Fruit fly (Drosophila melanogaster) whole organism, adult: ENCODE measurements around the gene CG43439.

Experiments used
- CG11617 ChIP-seq: fragments of 200-800 bp; sonication (Bioruptor generic); optimal IDR thresholded peaks from 2 replicates; lab custom pipeline; 2017; ENCODE audit warnings: mild to moderate bottlenecking, missing biosample characterization, missing genetic modification reagents, missing genetic modification characterization
- CG12768 ChIP-seq: fragments of 200-800 bp; sonication (Bioruptor generic); optimal IDR thresholded peaks from 2 replicates; lab custom pipeline; 2017; ENCODE audit warnings: missing biosample characterization, missing genetic modification characterization, mild to moderate bottlenecking, moderate library complexity, missing genetic modification reagents
- Clk ChIP-seq: fragments of 200-800 bp; sonication (Bioruptor generic); optimal IDR thresholded peaks from 2 replicates; lab custom pipeline; 2017; ENCODE audit warnings: missing biosample characterization, missing genetic modification characterization
- Hr96 ChIP-seq: fragments of 200-800 bp; sonication (Bioruptor generic); optimal IDR thresholded peaks from 2 replicates; lab custom pipeline; 2016; ENCODE audit warnings: missing biosample characterization, missing genetic modification characterization
- Mnt ChIP-seq: fragments of 200-800 bp; sonication (Bioruptor generic); optimal IDR thresholded peaks from 2 replicates; lab custom pipeline; 2016; ENCODE audit warnings: missing biosample characterization, mild to moderate bottlenecking, missing genetic modification characterization
- tj ChIP-seq: fragments of 200-800 bp; sonication (Bioruptor generic); optimal IDR thresholded peaks from 3 replicates; lab custom pipeline; 2017; ENCODE audit warnings: missing biosample characterization, mild to moderate bottlenecking, missing genetic modification characterization, moderate library complexity

DNA sequence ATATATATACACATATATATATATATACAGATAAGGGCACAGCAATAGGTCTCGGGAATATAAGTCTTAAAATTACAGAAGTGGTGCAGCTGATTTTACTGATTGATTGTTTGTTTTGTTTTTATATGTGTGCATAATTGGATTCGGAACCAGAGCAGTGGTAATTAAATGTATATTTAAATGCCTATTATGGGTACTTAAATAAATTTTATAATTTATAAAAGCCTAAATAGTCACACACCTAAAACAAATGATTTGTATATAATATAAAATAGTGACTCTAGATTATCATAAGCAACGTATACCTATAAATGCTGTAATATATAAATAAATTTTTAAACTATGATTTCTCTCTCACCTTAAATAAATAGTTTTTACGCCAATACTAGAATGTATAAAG, 25.0 kb upstream of the CG43439 start:
- no peak for TF ChIP-seq Mnt (GFP tag; lab: Kevin White, UChicago)
- no peak for TF ChIP-seq Hr96 (GFP tag; lab: Kevin White, UChicago)
- TF ChIP-seq CG12768 (GFP tag; lab: Kevin White, UChicago) = no peak
- no peak for TF ChIP-seq tj (GFP tag; lab: Kevin White, UChicago)
- TF ChIP-seq Clk (GFP tag; lab: Kevin White, UChicago) = no peak
- no peak for TF ChIP-seq CG11617 (GFP tag; lab: Kevin White, UChicago)
